Fruit fly (Drosophila melanogaster) whole organism, embryonic: ENCODE results near the gene anox.
A peak's percentile ranks its signal among the peaks of the same experiment; 100 is the strongest.

ENCODE experiments used
- Atf3 ChIP-seq: fragments of 200-800 bp; sonication (Bioruptor generic); optimal IDR thresholded peaks from 3 replicates; lab custom pipeline; 2016; ENCODE audit warnings: missing biosample characterization, missing genetic modification characterization
- BtbVII ChIP-seq: fragments of 200-800 bp; sonication (Bioruptor generic); optimal IDR thresholded peaks from 3 replicates; lab custom pipeline; 2017; ENCODE audit warnings: missing biosample characterization, mild to moderate bottlenecking, missing genetic modification characterization
- CG11085 ChIP-seq: fragments of 200-800 bp; sonication (Bioruptor generic); IDR thresholded peaks from 2 replicates; pipeline ENCODE4 v1.3.6; 2022; ENCODE audit warnings: missing biosample characterization, missing genetic modification characterization
- CG11723 ChIP-seq: fragments of 200-800 bp; sonication (Bioruptor generic); optimal IDR thresholded peaks from 2 replicates; lab custom pipeline; 2017; ENCODE audit warnings: missing biosample characterization, mild to moderate bottlenecking, missing genetic modification characterization
- CG12299 ChIP-seq: fragments of 200-800 bp; sonication (Bioruptor generic); optimal IDR thresholded peaks from 2 replicates; lab custom pipeline; 2018; ENCODE audit warnings: missing biosample characterization, mild to moderate bottlenecking, missing genetic modification characterization
- CG1233 ChIP-seq: fragments of 200-800 bp; sonication (Bioruptor generic); optimal IDR thresholded peaks from 4 replicates; lab custom pipeline; 2018; ENCODE audit warnings: missing biosample characterization, mild to moderate bottlenecking, missing genetic modification characterization
- CG16779 ChIP-seq: fragments of 200-800 bp; sonication (Bioruptor generic); IDR thresholded peaks from 2 replicates; pipeline ENCODE4 v1.3.6; 2022; ENCODE audit warnings: missing biosample characterization, missing genetic modification characterization
- CG2116 ChIP-seq: fragments of 200-800 bp; sonication (Bioruptor generic); optimal IDR thresholded peaks from 3 replicates; lab custom pipeline; 2018; ENCODE audit warnings: missing biosample characterization, mild to moderate bottlenecking, missing genetic modification characterization
- CG2120 ChIP-seq: fragments of 200-800 bp; sonication (Bioruptor generic); optimal IDR thresholded peaks from 3 replicates; lab custom pipeline; 2016; ENCODE audit warnings: missing biosample characterization, missing genetic modification characterization
- CG2129 ChIP-seq: fragments of 200-800 bp; sonication (Bioruptor generic); IDR thresholded peaks from 2 replicates; pipeline ENCODE4 v1.3.6; 2022; ENCODE audit warnings: missing biosample characterization, missing genetic modification characterization; ENCODE audit not compliant: partially characterized antibody
- CG2678 ChIP-seq: fragments of 200-800 bp; sonication (Bioruptor generic); optimal IDR thresholded peaks from 3 replicates; lab custom pipeline; 2019; ENCODE audit warnings: missing biosample characterization, mild to moderate bottlenecking, missing genetic modification characterization, moderate library complexity
- CG33213 ChIP-seq: fragments of 200-800 bp; sonication (Bioruptor generic); optimal IDR thresholded peaks from 3 replicates; lab custom pipeline; 2016; ENCODE audit warnings: missing biosample characterization, missing genetic modification characterization
- CG6854 ChIP-seq: fragments of 200-800 bp; sonication (Bioruptor generic); optimal IDR thresholded peaks from 3 replicates; lab custom pipeline; 2017; ENCODE audit warnings: missing biosample characterization, mild to moderate bottlenecking, missing genetic modification characterization
- CG7271 ChIP-seq: fragments of 200-800 bp; sonication (Bioruptor generic); optimal IDR thresholded peaks from 2 replicates; lab custom pipeline; 2018; ENCODE audit warnings: missing biosample characterization, mild to moderate bottlenecking, missing genetic modification characterization, moderate library complexity
- CG7357 ChIP-seq: fragments of 200-800 bp; sonication (Bioruptor generic); IDR thresholded peaks from 3 replicates; pipeline ENCODE4 v1.3.6; 2022; ENCODE audit warnings: missing biosample characterization, missing genetic modification characterization
- CG7987 ChIP-seq: fragments of 200-800 bp; sonication (Bioruptor generic); optimal IDR thresholded peaks from 2 replicates; lab custom pipeline; 2018; ENCODE audit warnings: missing biosample characterization, mild to moderate bottlenecking, missing genetic modification characterization, moderate library complexity
- CG9437 ChIP-seq: fragments of 200-800 bp; sonication (Bioruptor generic); optimal IDR thresholded peaks from 2 replicates; lab custom pipeline; 2018; ENCODE audit warnings: missing biosample characterization, mild to moderate bottlenecking, missing genetic modification characterization
- CoRest ChIP-seq: fragments of 200-800 bp; sonication (Bioruptor generic); optimal IDR thresholded peaks from 3 replicates; lab custom pipeline; 2018; ENCODE audit warnings: missing biosample characterization, mild to moderate bottlenecking, missing genetic modification characterization, moderate library complexity
- Dll ChIP-seq: fragments of 200-800 bp; sonication (Bioruptor generic); IDR thresholded peaks from 4 replicates; pipeline ENCODE4 v1.3.6; 2022; ENCODE audit warnings: missing biosample characterization, missing genetic modification characterization; ENCODE audit not compliant: partially characterized antibody
- Ets65A ChIP-seq: fragments of 200-800 bp; sonication (Bioruptor generic); peaks from one replicate; lab custom pipeline; 2016; ENCODE audit warnings: missing biosample characterization, missing genetic modification characterization
- HHEX ChIP-seq: fragments of 200-800 bp; sonication (Bioruptor generic); optimal IDR thresholded peaks from 3 replicates; lab custom pipeline; 2017; ENCODE audit warnings: missing biosample characterization, mild to moderate bottlenecking, missing genetic modification characterization, missing genetic modification reagents
- HLH3B ChIP-seq: fragments of 200-800 bp; sonication (Bioruptor generic); IDR thresholded peaks from 2 replicates; pipeline ENCODE4 v1.3.6; 2022; ENCODE audit warnings: missing biosample characterization, missing genetic modification characterization
- Mrtf ChIP-seq: fragments of 200-800 bp; sonication (Bioruptor generic); IDR thresholded peaks from 3 replicates; pipeline ENCODE4 v1.3.6; 2022; ENCODE audit warnings: missing biosample characterization, missing genetic modification characterization
- Sin3A ChIP-seq: fragments of >200 bp; optimal IDR thresholded peaks from 2 replicates; lab custom pipeline; 2018
- Sox102F ChIP-seq: fragments of 200-800 bp; sonication (Bioruptor generic); optimal IDR thresholded peaks from 2 replicates; lab custom pipeline; 2018; ENCODE audit warnings: missing biosample characterization, mild to moderate bottlenecking, missing genetic modification characterization, moderate library complexity
- bigmax ChIP-seq: fragments of 200-800 bp; sonication (Bioruptor generic); optimal IDR thresholded peaks from 2 replicates; lab custom pipeline; 2018; ENCODE audit warnings: missing biosample characterization, mild to moderate bottlenecking, missing genetic modification characterization
- br ChIP-seq: fragments of >200 bp; optimal IDR thresholded peaks from 2 replicates; lab custom pipeline; 2017
- cas ChIP-seq: fragments of 200-800 bp; sonication (Bioruptor generic); IDR thresholded peaks from 2 replicates; pipeline ENCODE4 v1.3.6; 2022; ENCODE audit warnings: missing biosample characterization, missing genetic modification characterization
- chn ChIP-seq: fragments of 200-800 bp; sonication (Bioruptor generic); optimal IDR thresholded peaks from 2 replicates; lab custom pipeline; 2016; ENCODE audit warnings: missing biosample characterization, missing genetic modification characterization
- croc ChIP-seq: fragments of 200-800 bp; sonication (Bioruptor generic); conservative IDR thresholded peaks from 3 replicates; pipeline ENCODE4 v1.3.6; 2022; ENCODE audit warnings: missing biosample characterization, missing genetic modification characterization
- crp ChIP-seq, 2 experiments: fragments of 200-800 bp; sonication (Bioruptor generic); optimal IDR thresholded peaks; 2 replicates in 1 of 2; 3 replicates in 1 of 2; lab custom pipeline; 2017; ENCODE audit warnings: missing biosample characterization in 2 of 2, missing genetic modification characterization in 2 of 2, mild to moderate bottlenecking in 1 of 2, moderate library complexity in 1 of 2
- exex ChIP-seq: fragments of 200-800 bp; sonication (Bioruptor generic); optimal IDR thresholded peaks from 4 replicates; lab custom pipeline; 2018; ENCODE audit warnings: missing biosample characterization, mild to moderate bottlenecking, missing genetic modification characterization, moderate library complexity
- gcm ChIP-seq: fragments of 200-800 bp; sonication (Bioruptor generic); optimal IDR thresholded peaks from 2 replicates; lab custom pipeline; 2019; ENCODE audit warnings: missing biosample characterization, mild to moderate bottlenecking, missing genetic modification characterization, moderate library complexity
- hb ChIP-seq: fragments of 200-800 bp; sonication (Bioruptor generic); IDR thresholded peaks from 3 replicates; pipeline ENCODE4 v1.3.6; 2022; ENCODE audit warnings: missing biosample characterization, missing genetic modification characterization; ENCODE audit not compliant: partially characterized antibody
- jigr1 ChIP-seq: fragments of 200-800 bp; sonication (Bioruptor generic); IDR thresholded peaks from 3 replicates; pipeline ENCODE4 v1.3.6; 2022; ENCODE audit warnings: missing biosample characterization, missing genetic modification characterization
- jing ChIP-seq: fragments of 200-800 bp; sonication (Bioruptor generic); optimal IDR thresholded peaks from 2 replicates; lab custom pipeline; 2018; ENCODE audit warnings: missing biosample characterization, mild to moderate bottlenecking, missing genetic modification characterization
- kni ChIP-seq: fragments of 200-800 bp; sonication (Bioruptor generic); optimal IDR thresholded peaks from 3 replicates; lab custom pipeline; 2017; ENCODE audit warnings: mild to moderate bottlenecking, missing biosample characterization, missing genetic modification reagents, missing genetic modification characterization
- knrl ChIP-seq: fragments of 200-800 bp; sonication (Bioruptor generic); IDR thresholded peaks from 3 replicates; pipeline ENCODE4 v1.3.6; 2022; ENCODE audit warnings: missing biosample characterization, missing genetic modification characterization; ENCODE audit not compliant: partially characterized antibody
- lola ChIP-seq, 3 experiments: fragments of >200 bp in 2 of 3; fragments of 200-800 bp in 1 of 3; sonication (Bioruptor generic) in 1 of 3; optimal IDR thresholded peaks; 2 replicates each; lab custom pipeline; 2017 to 2019; ENCODE audit warnings: missing biosample characterization in 3 of 3, missing genetic modification characterization in 3 of 3, mild to moderate bottlenecking in 1 of 3, moderate library complexity in 1 of 3
- nerfin-1 ChIP-seq: fragments of 200-800 bp; sonication (Bioruptor generic); optimal IDR thresholded peaks from 3 replicates; lab custom pipeline; 2019; ENCODE audit warnings: missing biosample characterization, mild to moderate bottlenecking, missing genetic modification characterization, moderate library complexity
- nmo ChIP-seq: fragments of 200-800 bp; sonication (Bioruptor generic); optimal IDR thresholded peaks from 2 replicates; lab custom pipeline; 2018; ENCODE audit warnings: missing biosample characterization, mild to moderate bottlenecking, missing genetic modification characterization, moderate library complexity
- oc ChIP-seq: fragments of 200-800 bp; sonication (Bioruptor generic); optimal IDR thresholded peaks from 2 replicates; lab custom pipeline; 2018; ENCODE audit warnings: missing biosample characterization, mild to moderate bottlenecking, missing genetic modification characterization, moderate library complexity
- org-1 ChIP-seq: fragments of 200-800 bp; sonication (Bioruptor generic); optimal IDR thresholded peaks from 2 replicates; lab custom pipeline; 2017; ENCODE audit warnings: missing biosample characterization, missing genetic modification characterization
- prd ChIP-seq, 3 experiments: fragments of >200 bp in 2 of 3; fragments of 200-800 bp in 1 of 3; sonication (Bioruptor generic) in 1 of 3; optimal IDR thresholded peaks in 2 of 3; IDR thresholded peaks in 1 of 3; 2 replicates in 2 of 3; 3 replicates in 1 of 3; pipeline versions ENCODE4 v1.3.6 to Lab custom; 2017 to 2022; ENCODE audit warnings: missing biosample characterization in 1 of 3, missing genetic modification characterization in 1 of 3
- seq ChIP-seq: fragments of 200-800 bp; sonication (Bioruptor generic); IDR thresholded peaks from 2 replicates; pipeline ENCODE4 v1.3.6; 2022; ENCODE audit warnings: missing biosample characterization, missing genetic modification characterization
- tio ChIP-seq: fragments of 200-800 bp; sonication (Bioruptor generic); optimal IDR thresholded peaks from 2 replicates; lab custom pipeline; 2017; ENCODE audit warnings: missing biosample characterization, missing genetic modification characterization, inconsistent platforms
- trem ChIP-seq: fragments of 200-800 bp; optimal IDR thresholded peaks from 3 replicates; lab custom pipeline; 2019; ENCODE audit warnings: missing biosample characterization, mild to moderate bottlenecking, missing genetic modification characterization, moderate library complexity
- unc-4 ChIP-seq: fragments of 200-800 bp; sonication (Bioruptor generic); IDR thresholded peaks from 2 replicates; pipeline ENCODE4 v1.3.6; 2022; ENCODE audit warnings: missing biosample characterization, missing genetic modification characterization; ENCODE audit not compliant: partially characterized antibody
- usp ChIP-seq: fragments of >200 bp; optimal IDR thresholded peaks from 2 replicates; lab custom pipeline; 2017; ENCODE audit warnings: missing biosample characterization, missing genetic modification characterization

Gene anox

dm6 chrX:21306485-21307142 is 12.5 kb downstream of the anox start, which contains the start of gene Abca3 (continued):
- TF ChIP-seq Dll (GFP tag; lab: Robert Waterston, UW): 0 out of 4 replicates have a peak, but pooled peaks have one; percentile 22
- TF ChIP-seq Sin3A (lab: Kevin White, UChicago): peak; percentile 38
- TF ChIP-seq nerfin-1 (tag; lab: Kevin White, UChicago): no peak
- peak; percentile 58 for TF ChIP-seq CG1233 (GFP tag; lab: Kevin White, UChicago)
- TF ChIP-seq Sox102F (GFP tag; lab: Kevin White, UChicago): peak; percentile 14
- no peak for TF ChIP-seq br
- no peak for TF ChIP-seq trem (tag; lab: Kevin White, UChicago)
- TF ChIP-seq HLH3B (GFP tag; lab: Robert Waterston, UW): peak; percentile 25; the same call in 1 of the 2 replicates
- no peak for TF ChIP-seq hb (GFP tag; lab: Robert Waterston, UW)
- TF ChIP-seq CG9437 (GFP tag; lab: Kevin White, UChicago): peak; percentile 43
- no peak for TF ChIP-seq usp (GFP tag; lab: Kevin White, UChicago)
- TF ChIP-seq prd (optimal IDR thresholded peaks at IDR 0.05; lab: Kevin White, UChicago): no peak
- TF ChIP-seq prd (GFP tag; IDR thresholded peaks at IDR 0.05; lab: Robert Waterston, UW): peak; percentile 70; the same call in 2 of the 3 replicates
- TF ChIP-seq gcm (GFP tag; lab: Kevin White, UChicago): peak; percentile 38
- TF ChIP-seq lola (GFP tag; optimal IDR thresholded peaks at IDR 0.05; lab: Kevin White, UChicago): peak in 1 of 3 experiments; percentile 62
- TF ChIP-seq CG6854 (GFP tag; lab: Kevin White, UChicago): no peak
- TF ChIP-seq CG7271 (tag; lab: Kevin White, UChicago): no peak
- no peak for TF ChIP-seq knrl (GFP tag; lab: Robert Waterston, UW)
- TF ChIP-seq chn (GFP tag; lab: Kevin White, UChicago): no peak
- TF ChIP-seq CG2116 (GFP tag; lab: Kevin White, UChicago): peak; percentile 28
- peak; percentile 44; the same call in 2 of the 3 replicates for TF ChIP-seq croc (GFP tag; lab: Robert Waterston, UW)
- TF ChIP-seq CG7357 (GFP tag; lab: Robert Waterston, UW): no peak
- TF ChIP-seq CG16779: no peak
- peak; percentile 91 for TF ChIP-seq kni (GFP tag; lab: Kevin White, UChicago)
- TF ChIP-seq jing (GFP tag; lab: Kevin White, UChicago): no peak
- TF ChIP-seq CoRest (tag; lab: Kevin White, UChicago): peak; percentile 78
- no peak for TF ChIP-seq CG33213 (GFP tag; lab: Kevin White, UChicago)
- TF ChIP-seq Mrtf: no peak
- TF ChIP-seq BtbVII (GFP tag; lab: Kevin White, UChicago): peak; percentile 77
- TF ChIP-seq seq (GFP tag; lab: Robert Waterston, UW): no peak
- TF ChIP-seq org-1: peak; percentile 12
- TF ChIP-seq jigr1 (GFP tag; lab: Robert Waterston, UW): no peak
- no peak for TF ChIP-seq tio
- TF ChIP-seq oc: peak; percentile 16
- TF ChIP-seq Atf3: peak; percentile 12
- TF ChIP-seq CG11085 (GFP tag; lab: Robert Waterston, UW): no peak
- TF ChIP-seq CG2129 (GFP tag; lab: Robert Waterston, UW): no peak
- peak; percentile 47 for TF ChIP-seq HHEX (GFP tag; lab: Kevin White, UChicago)
- peak; percentile 55 for TF ChIP-seq CG11723
- no peak for TF ChIP-seq unc-4 (GFP tag; lab: Robert Waterston, UW)
- TF ChIP-seq cas (GFP tag; lab: Robert Waterston, UW): peak; percentile 32; the same call in 1 of the 2 replicates
- TF ChIP-seq CG2120 (GFP tag; lab: Kevin White, UChicago): peak; percentile 83
- TF ChIP-seq exex (tag; lab: Kevin White, UChicago): peak; percentile 97
- TF ChIP-seq nmo (GFP tag; lab: Kevin White, UChicago): peak; percentile 67
- peak; percentile 83 for TF ChIP-seq CG2678 (tag; lab: Kevin White, UChicago)
- TF ChIP-seq crp (GFP tag; optimal IDR thresholded peaks at IDR 0.05; lab: Kevin White, UChicago): peak in 1 of 2 experiments; percentile 75
- TF ChIP-seq CG12299 (tag; lab: Kevin White, UChicago): peak; percentile 47
- TF ChIP-seq CG7987 (GFP tag; lab: Kevin White, UChicago): no peak
- peak; percentile 93 for TF ChIP-seq Ets65A (GFP tag; lab: Kevin White, UChicago)
- no peak for TF ChIP-seq bigmax (GFP tag; lab: Kevin White, UChicago)
